Fruit fly (Drosophila melanogaster) whole organism, embryonic: ENCODE measurements around the gene Ptx1.

ENCODE experiments used
- ATbp ChIP-seq: fragments of 200-800 bp; sonication (Bioruptor generic); optimal IDR thresholded peaks from 2 replicates; lab custom pipeline; 2017; ENCODE audit warnings: missing biosample characterization, mild to moderate bottlenecking, missing genetic modification characterization, missing genetic modification reagents
- CG10321 ChIP-seq: fragments of 200-800 bp; sonication (Bioruptor generic); IDR thresholded peaks from 2 replicates; pipeline ENCODE4 v1.3.6; 2022; ENCODE audit warnings: missing biosample characterization, missing genetic modification characterization
- CG10565 ChIP-seq: fragments of 200-800 bp; sonication (Bioruptor generic); optimal IDR thresholded peaks from 3 replicates; lab custom pipeline; 2016; ENCODE audit warnings: missing biosample characterization, mild to moderate bottlenecking, missing genetic modification characterization
- CG11560 ChIP-seq: fragments of 200-800 bp; sonication (Bioruptor generic); IDR thresholded peaks from 3 replicates; pipeline ENCODE4 v1.3.6; 2022; ENCODE audit warnings: missing biosample characterization, missing genetic modification characterization
- CG11696 ChIP-seq: fragments of 200-800 bp; sonication (Bioruptor generic); IDR thresholded peaks from 2 replicates; pipeline ENCODE4 v1.3.6; 2022; ENCODE audit warnings: missing biosample characterization, missing genetic modification characterization
- CG12219 ChIP-seq: fragments of 200-800 bp; sonication (Bioruptor generic); optimal IDR thresholded peaks from 3 replicates; lab custom pipeline; 2018; ENCODE audit warnings: missing biosample characterization, mild to moderate bottlenecking, missing genetic modification characterization
- CG12391 ChIP-seq: fragments of 200-800 bp; sonication (Bioruptor generic); optimal IDR thresholded peaks from 3 replicates; lab custom pipeline; 2018; ENCODE audit warnings: missing biosample characterization, mild to moderate bottlenecking, missing genetic modification characterization, moderate library complexity
- CG14050 ChIP-seq: fragments of 200-800 bp; sonication (Bioruptor generic); IDR thresholded peaks from 3 replicates; pipeline ENCODE4 v1.3.6; 2022; ENCODE audit warnings: missing biosample characterization, missing genetic modification characterization
- CG1602 ChIP-seq: fragments of 200-800 bp; sonication (Bioruptor generic); optimal IDR thresholded peaks from 3 replicates; lab custom pipeline; 2016; ENCODE audit warnings: missing biosample characterization, missing genetic modification characterization
- CG1647 ChIP-seq: fragments of 200-800 bp; sonication (Bioruptor generic); optimal IDR thresholded peaks from 3 replicates; lab custom pipeline; 2016; ENCODE audit warnings: missing biosample characterization, missing genetic modification characterization
- CG17568 ChIP-seq: fragments of 200-800 bp; sonication (Bioruptor generic); optimal IDR thresholded peaks from 2 replicates; lab custom pipeline; 2018; ENCODE audit warnings: missing biosample characterization, mild to moderate bottlenecking, missing genetic modification characterization, moderate library complexity
- CG18619 ChIP-seq: fragments of 200-800 bp; sonication (Bioruptor generic); optimal IDR thresholded peaks from 3 replicates; lab custom pipeline; 2017; ENCODE audit warnings: missing biosample characterization, mild to moderate bottlenecking, missing genetic modification characterization
- CG2678 ChIP-seq: fragments of 200-800 bp; sonication (Bioruptor generic); optimal IDR thresholded peaks from 3 replicates; lab custom pipeline; 2019; ENCODE audit warnings: missing biosample characterization, mild to moderate bottlenecking, missing genetic modification characterization, moderate library complexity
- CG34376 ChIP-seq: fragments of 200-800 bp; sonication (Bioruptor generic); optimal IDR thresholded peaks from 2 replicates; lab custom pipeline; 2018; ENCODE audit warnings: missing biosample characterization, mild to moderate bottlenecking, missing genetic modification characterization
- CG6175 ChIP-seq: fragments of 200-800 bp; sonication (Bioruptor generic); IDR thresholded peaks from 3 replicates; pipeline ENCODE4 v1.3.6; 2022; ENCODE audit warnings: missing biosample characterization, missing genetic modification characterization
- CG6813 ChIP-seq: fragments of 200-800 bp; sonication (Bioruptor generic); optimal IDR thresholded peaks from 2 replicates; lab custom pipeline; 2017; ENCODE audit warnings: missing biosample characterization, missing genetic modification characterization, mild to moderate bottlenecking, moderate library complexity, missing genetic modification reagents
- CG7556 ChIP-seq: fragments of 200-800 bp; sonication (Bioruptor generic); optimal IDR thresholded peaks from 2 replicates; lab custom pipeline; 2017; ENCODE audit warnings: missing biosample characterization, mild to moderate bottlenecking, missing genetic modification characterization
- CG8359 ChIP-seq: fragments of 200-800 bp; sonication (Bioruptor generic); optimal IDR thresholded peaks from 2 replicates; lab custom pipeline; 2017; ENCODE audit warnings: missing biosample characterization, mild to moderate bottlenecking, missing genetic modification characterization, borderline replicate concordance
- CG8388 ChIP-seq: fragments of 200-800 bp; sonication (Bioruptor generic); optimal IDR thresholded peaks from 2 replicates; lab custom pipeline; 2019; ENCODE audit warnings: missing biosample characterization, mild to moderate bottlenecking, missing genetic modification characterization, moderate library complexity
- CG9727 ChIP-seq: fragments of 200-800 bp; sonication (Bioruptor generic); optimal IDR thresholded peaks from 3 replicates; lab custom pipeline; 2017; ENCODE audit warnings: missing biosample characterization, mild to moderate bottlenecking, missing genetic modification characterization
- Camta ChIP-seq: fragments of 200-800 bp; sonication (Bioruptor generic); optimal IDR thresholded peaks from 2 replicates; lab custom pipeline; 2016; ENCODE audit warnings: missing biosample characterization, missing genetic modification characterization
- CoRest ChIP-seq: fragments of 200-800 bp; sonication (Bioruptor generic); optimal IDR thresholded peaks from 3 replicates; lab custom pipeline; 2018; ENCODE audit warnings: missing biosample characterization, mild to moderate bottlenecking, missing genetic modification characterization, moderate library complexity
- Dad ChIP-seq: fragments of 200-800 bp; sonication (Bioruptor generic); optimal IDR thresholded peaks from 3 replicates; lab custom pipeline; 2016; ENCODE audit warnings: missing biosample characterization, missing genetic modification characterization
- Dip3 ChIP-seq: fragments of 200-800 bp; sonication (Bioruptor generic); optimal IDR thresholded peaks from 3 replicates; lab custom pipeline; 2016; ENCODE audit warnings: missing biosample characterization, missing genetic modification characterization
- Fer3 ChIP-seq: fragments of 200-800 bp; sonication (Bioruptor generic); optimal IDR thresholded peaks from 2 replicates; lab custom pipeline; 2018; ENCODE audit warnings: missing biosample characterization, mild to moderate bottlenecking, missing genetic modification characterization, moderate library complexity
- Hr3 ChIP-seq: fragments of 200-800 bp; sonication (Bioruptor generic); optimal IDR thresholded peaks from 3 replicates; lab custom pipeline; 2016; ENCODE audit warnings: missing biosample characterization, missing genetic modification characterization
- Hr78 ChIP-seq, 2 experiments: fragments of 200-800 bp in 1 of 2; fragments of >200 bp in 1 of 2; sonication (Bioruptor generic) in 1 of 2; optimal IDR thresholded peaks; 2 replicates each; lab custom pipeline; 2017 to 2019; ENCODE audit warnings: missing biosample characterization in 2 of 2, missing genetic modification characterization in 2 of 2, mild to moderate bottlenecking in 1 of 2, moderate library complexity in 1 of 2
- Mad ChIP-seq: fragments of 200-800 bp; sonication (Bioruptor generic); optimal IDR thresholded peaks from 2 replicates; lab custom pipeline; 2016; ENCODE audit warnings: missing biosample characterization, missing genetic modification characterization
- Med ChIP-seq: fragments of 200-800 bp; sonication (Bioruptor generic); peaks from one replicate; lab custom pipeline; 2016; ENCODE audit warnings: missing biosample characterization, missing genetic modification characterization, mild to moderate bottlenecking, inconsistent platforms, moderate library complexity
- Sox102F ChIP-seq: fragments of 200-800 bp; sonication (Bioruptor generic); optimal IDR thresholded peaks from 2 replicates; lab custom pipeline; 2018; ENCODE audit warnings: missing biosample characterization, mild to moderate bottlenecking, missing genetic modification characterization, moderate library complexity
- al ChIP-seq: fragments of 200-800 bp; sonication (Bioruptor generic); IDR thresholded peaks from 2 replicates; pipeline ENCODE4 v1.3.6; 2022; ENCODE audit warnings: missing biosample characterization, missing genetic modification characterization
- ase ChIP-seq: fragments of 200-800 bp; sonication (Bioruptor generic); IDR thresholded peaks from 3 replicates; pipeline ENCODE4 v1.3.6; 2022; ENCODE audit warnings: missing biosample characterization, missing genetic modification characterization
- az2 ChIP-seq: fragments of 200-800 bp; sonication (Bioruptor generic); optimal IDR thresholded peaks from 3 replicates; lab custom pipeline; 2016; ENCODE audit warnings: missing biosample characterization, missing genetic modification characterization
- dati ChIP-seq: fragments of 200-800 bp; sonication (Bioruptor generic); IDR thresholded peaks from 2 replicates; pipeline ENCODE4 v1.3.6; 2022; ENCODE audit warnings: missing biosample characterization, missing genetic modification characterization
- disco-r ChIP-seq: fragments of 200-800 bp; sonication (Bioruptor generic); optimal IDR thresholded peaks from 2 replicates; lab custom pipeline; 2016; ENCODE audit warnings: missing biosample characterization, missing genetic modification characterization
- exex ChIP-seq: fragments of 200-800 bp; sonication (Bioruptor generic); optimal IDR thresholded peaks from 4 replicates; lab custom pipeline; 2018; ENCODE audit warnings: missing biosample characterization, mild to moderate bottlenecking, missing genetic modification characterization, moderate library complexity
- fd102C ChIP-seq: fragments of 200-800 bp; sonication (Bioruptor generic); optimal IDR thresholded peaks from 2 replicates; lab custom pipeline; 2018; ENCODE audit warnings: missing biosample characterization, mild to moderate bottlenecking, missing genetic modification characterization, moderate library complexity
- grn ChIP-seq: fragments of 200-800 bp; sonication (Bioruptor generic); optimal IDR thresholded peaks from 3 replicates; lab custom pipeline; 2017; ENCODE audit warnings: missing biosample characterization, missing genetic modification characterization
- gro ChIP-seq: fragments of 200-800 bp; sonication (Bioruptor generic); optimal IDR thresholded peaks from 2 replicates; lab custom pipeline; 2016; ENCODE audit warnings: missing biosample characterization, missing genetic modification characterization
- hkb ChIP-seq, 2 experiments: fragments of 200-800 bp in 1 of 2; fragments of >200 bp in 1 of 2; sonication (Bioruptor generic) in 1 of 2; IDR thresholded peaks in 1 of 2; optimal IDR thresholded peaks in 1 of 2; 2 replicates each; pipeline versions ENCODE4 v1.3.6 to Lab custom; 2017 to 2022; ENCODE audit warnings: missing biosample characterization in 1 of 2, missing genetic modification characterization in 1 of 2
- jing ChIP-seq: fragments of 200-800 bp; sonication (Bioruptor generic); optimal IDR thresholded peaks from 2 replicates; lab custom pipeline; 2018; ENCODE audit warnings: missing biosample characterization, mild to moderate bottlenecking, missing genetic modification characterization
- p53 ChIP-seq: fragments of 200-800 bp; sonication (Bioruptor generic); optimal IDR thresholded peaks from 2 replicates; lab custom pipeline; 2016; ENCODE audit warnings: missing biosample characterization, missing genetic modification characterization
- pnt ChIP-seq: fragments of 200-800 bp; sonication (Bioruptor generic); optimal IDR thresholded peaks from 3 replicates; lab custom pipeline; 2016; ENCODE audit warnings: missing biosample characterization, missing genetic modification characterization
- psq ChIP-seq: fragments of 200-800 bp; sonication (Bioruptor generic); optimal IDR thresholded peaks from 2 replicates; lab custom pipeline; 2017; ENCODE audit warnings: missing biosample characterization, missing genetic modification characterization
- sc ChIP-seq, 3 experiments: fragments of >200 bp in 2 of 3; fragments of 200-800 bp in 1 of 3; sonication (Bioruptor generic) in 1 of 3; optimal IDR thresholded peaks; 2 replicates in 2 of 3; 3 replicates in 1 of 3; lab custom pipeline; 2017; ENCODE audit warnings: mild to moderate bottlenecking in 1 of 3, missing biosample characterization in 1 of 3, missing genetic modification characterization in 1 of 3, missing genetic modification reagents in 1 of 3
- sr ChIP-seq: fragments of 200-800 bp; sonication (Bioruptor generic); IDR thresholded peaks from 3 replicates; pipeline ENCODE4 v1.3.6; 2022; ENCODE audit warnings: missing biosample characterization, missing genetic modification characterization
- stwl ChIP-seq: fragments of 200-800 bp; sonication (Bioruptor generic); optimal IDR thresholded peaks from 3 replicates; lab custom pipeline; 2018; ENCODE audit warnings: missing biosample characterization, mild to moderate bottlenecking, missing genetic modification characterization, moderate library complexity
- sug ChIP-seq: fragments of 200-800 bp; optimal IDR thresholded peaks from 2 replicates; lab custom pipeline; 2019; ENCODE audit warnings: missing biosample characterization, mild to moderate bottlenecking, missing genetic modification characterization, moderate library complexity
- unpg ChIP-seq: fragments of 200-800 bp; sonication (Bioruptor generic); optimal IDR thresholded peaks from 3 replicates; lab custom pipeline; 2018; ENCODE audit warnings: missing biosample characterization, mild to moderate bottlenecking, missing genetic modification characterization, moderate library complexity
- zen ChIP-seq: fragments of 200-800 bp; sonication (Bioruptor generic); optimal IDR thresholded peaks from 3 replicates; lab custom pipeline; 2018; ENCODE audit warnings: missing biosample characterization, mild to moderate bottlenecking, missing genetic modification characterization, moderate library complexity

The Ptx1 gene

DNA sequence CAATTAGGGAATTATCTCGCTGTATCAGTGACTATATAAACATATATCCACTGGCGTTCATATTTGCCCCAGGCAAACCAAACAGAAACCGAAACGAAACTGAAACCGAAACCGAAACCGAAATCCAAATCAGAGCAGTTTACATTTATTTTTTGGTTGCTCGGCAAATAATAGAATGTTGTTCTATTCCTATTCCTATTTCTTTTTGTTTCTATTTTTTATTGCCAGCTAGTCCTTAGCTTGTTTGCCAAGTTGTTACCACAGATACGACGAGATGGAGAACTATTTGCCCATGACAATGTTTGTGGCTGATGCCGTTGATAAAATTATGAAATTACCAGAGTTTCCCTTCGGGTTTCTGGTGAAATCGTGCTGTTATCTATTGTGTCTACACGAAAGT, 6.3 kb downstream of the Ptx1 start (continued):
- no peak for TF ChIP-seq CG34376 (GFP tag; lab: Kevin White, UChicago)
- TF ChIP-seq pnt (GFP tag; lab: Kevin White, UChicago) = no peak
- no peak for TF ChIP-seq CG11696
- TF ChIP-seq gro (GFP tag; lab: Kevin White, UChicago) = no peak
- TF ChIP-seq CG1602 (GFP tag; lab: Kevin White, UChicago) = no peak
- TF ChIP-seq CG6813 (GFP tag; lab: Kevin White, UChicago) = peak; percentile 45
- no peak for TF ChIP-seq Hr78 (GFP tag; optimal IDR thresholded peaks at IDR 0.05; lab: Kevin White, UChicago)
- no peak for TF ChIP-seq exex (tag; lab: Kevin White, UChicago)
- no peak for TF ChIP-seq CG10565
- peak; percentile 37 for TF ChIP-seq unpg (GFP tag; lab: Kevin White, UChicago)
- TF ChIP-seq Med (GFP tag; lab: Kevin White, UChicago) = peak; percentile 35
- no peak for TF ChIP-seq dati (GFP tag; lab: Robert Waterston, UW)
- no peak for TF ChIP-seq p53
- TF ChIP-seq az2 (GFP tag; lab: Kevin White, UChicago) = no peak
- TF ChIP-seq sug (tag; lab: Kevin White, UChicago) = no peak
- no peak for TF ChIP-seq al
- no peak for TF ChIP-seq Dip3
- TF ChIP-seq CG18619 (GFP tag; lab: Kevin White, UChicago) = no peak
- TF ChIP-seq CG10321 (GFP tag; lab: Robert Waterston, UW) = no peak
- no peak for TF ChIP-seq psq
- peak; percentile 54 for TF ChIP-seq zen (tag; lab: Kevin White, UChicago)
- TF ChIP-seq Hr3 (GFP tag; lab: Kevin White, UChicago) = no peak
- TF ChIP-seq CG9727 (GFP tag; lab: Kevin White, UChicago) = peak; percentile 21
- TF ChIP-seq CG12219 = peak; percentile 6
- peak; percentile 2 for TF ChIP-seq Fer3 (tag; lab: Kevin White, UChicago)
- TF ChIP-seq ase (GFP tag; lab: Robert Waterston, UW) = no peak
- no peak for TF ChIP-seq CG14050 (GFP tag; lab: Robert Waterston, UW)
- TF ChIP-seq CG7556 = peak; percentile 13
- TF ChIP-seq ATbp = peak; percentile 52
- no peak for TF ChIP-seq CG8388 (GFP tag; lab: Kevin White, UChicago)
- TF ChIP-seq Sox102F = peak; percentile 26
- no peak for TF ChIP-seq Dad (GFP tag; lab: Kevin White, UChicago)
- no peak for TF ChIP-seq sc (optimal IDR thresholded peaks at IDR 0.05; lab: Kevin White, UChicago)
- TF ChIP-seq sc (GFP tag; optimal IDR thresholded peaks at IDR 0.05; lab: Kevin White, UChicago) = peak; percentile 9
- TF ChIP-seq grn (GFP tag; lab: Kevin White, UChicago) = peak; percentile 30
- TF ChIP-seq hkb (optimal IDR thresholded peaks at IDR 0.05; lab: Kevin White, UChicago) = no peak
- TF ChIP-seq hkb (GFP tag; IDR thresholded peaks at IDR 0.05; lab: Robert Waterston, UW) = 0 out of 2 replicates have a peak, but pooled peaks have one; percentile 14
- TF ChIP-seq fd102C (GFP tag; lab: Kevin White, UChicago) = peak; percentile 69
- peak; percentile 50 for TF ChIP-seq CG2678
- TF ChIP-seq CG8359 (GFP tag; lab: Kevin White, UChicago) = peak; percentile 50
- no peak for TF ChIP-seq sr (GFP tag; lab: Robert Waterston, UW)
- TF ChIP-seq CG12391 = peak; percentile 8
- TF ChIP-seq stwl (tag; lab: Kevin White, UChicago) = no peak
- TF ChIP-seq Mad (GFP tag; lab: Kevin White, UChicago) = no peak
- no peak for TF ChIP-seq disco-r (GFP tag; lab: Kevin White, UChicago)
- TF ChIP-seq CoRest (tag; lab: Kevin White, UChicago) = peak; percentile 21
- no peak for TF ChIP-seq CG1647 (GFP tag; lab: Kevin White, UChicago)
- TF ChIP-seq CG6175 (GFP tag; lab: Robert Waterston, UW) = no peak
- TF ChIP-seq Camta = no peak
- TF ChIP-seq jing = no peak
- no peak for TF ChIP-seq CG11560 (tag; lab: Robert Waterston, UW)
- peak; percentile 47 for TF ChIP-seq CG17568 (GFP tag; lab: Kevin White, UChicago)
